Fruit fly (Drosophila melanogaster) whole organism, embryonic: ENCODE data around the gene Ntf-2.

Source experiments
- Adf1 ChIP-seq: fragments of 200-800 bp; sonication (Bioruptor generic); IDR thresholded peaks from 2 replicates; pipeline ENCODE4 v1.3.6; 2022; ENCODE audit warnings: missing biosample characterization, missing genetic modification characterization
- CG10366 ChIP-seq: fragments of 200-800 bp; sonication (Bioruptor generic); IDR thresholded peaks from 2 replicates; pipeline ENCODE4 v1.3.6; 2022; ENCODE audit warnings: missing biosample characterization, missing genetic modification characterization
- CG10431 ChIP-seq: fragments of 200-800 bp; sonication (Bioruptor generic); optimal IDR thresholded peaks from 3 replicates; lab custom pipeline; 2018; ENCODE audit warnings: missing biosample characterization, mild to moderate bottlenecking, missing genetic modification characterization
- CG10979 ChIP-seq: fragments of 200-800 bp; sonication (Bioruptor generic); optimal IDR thresholded peaks from 2 replicates; lab custom pipeline; 2018; ENCODE audit warnings: missing biosample characterization, mild to moderate bottlenecking, missing genetic modification characterization, moderate library complexity
- CG11723 ChIP-seq: fragments of 200-800 bp; sonication (Bioruptor generic); optimal IDR thresholded peaks from 2 replicates; lab custom pipeline; 2017; ENCODE audit warnings: missing biosample characterization, mild to moderate bottlenecking, missing genetic modification characterization
- CG15601 ChIP-seq: fragments of 200-800 bp; sonication (Bioruptor generic); optimal IDR thresholded peaks from 3 replicates; lab custom pipeline; 2019; ENCODE audit warnings: missing biosample characterization, mild to moderate bottlenecking, missing genetic modification characterization, moderate library complexity
- CG17328 ChIP-seq: fragments of 200-800 bp; sonication (Bioruptor generic); IDR thresholded peaks from 2 replicates; pipeline ENCODE4 v1.3.6; 2022; ENCODE audit warnings: missing biosample characterization, missing genetic modification characterization
- CG17385 ChIP-seq: fragments of 200-800 bp; sonication (Bioruptor generic); optimal IDR thresholded peaks from 3 replicates; lab custom pipeline; 2018; ENCODE audit warnings: missing biosample characterization, mild to moderate bottlenecking, missing genetic modification characterization
- CG31224 ChIP-seq: fragments of 200-800 bp; sonication (Bioruptor generic); IDR thresholded peaks from 2 replicates; pipeline ENCODE4 v1.3.6; 2022; ENCODE audit warnings: missing biosample characterization, missing genetic modification characterization
- CG31365 ChIP-seq: fragments of 200-800 bp; sonication (Bioruptor generic); optimal IDR thresholded peaks from 2 replicates; lab custom pipeline; 2018; ENCODE audit warnings: missing biosample characterization, mild to moderate bottlenecking, missing genetic modification characterization
- CG32532 ChIP-seq: fragments of 200-800 bp; sonication (Bioruptor generic); IDR thresholded peaks from 2 replicates; pipeline ENCODE4 v1.3.6; 2022; ENCODE audit warnings: missing biosample characterization, missing genetic modification characterization
- CG32772 ChIP-seq: fragments of 200-800 bp; sonication (Bioruptor generic); IDR thresholded peaks from 2 replicates; pipeline ENCODE4 v1.3.6; 2022; ENCODE audit warnings: missing biosample characterization, missing genetic modification characterization
- CG3407 ChIP-seq: fragments of 200-800 bp; sonication (Bioruptor generic); optimal IDR thresholded peaks from 2 replicates; lab custom pipeline; 2018; ENCODE audit warnings: missing biosample characterization, mild to moderate bottlenecking, missing genetic modification characterization
- CG3847 ChIP-seq: fragments of 200-800 bp; sonication (Bioruptor generic); IDR thresholded peaks from 2 replicates; pipeline ENCODE4 v1.3.6; 2022; ENCODE audit warnings: missing biosample characterization, missing genetic modification characterization
- CG43689 ChIP-seq: fragments of 200-800 bp; sonication (Bioruptor generic); IDR thresholded peaks from 2 replicates; pipeline ENCODE4 v1.3.6; 2022; ENCODE audit warnings: missing biosample characterization, missing genetic modification characterization
- CG4404 ChIP-seq: fragments of 200-800 bp; sonication (Bioruptor generic); IDR thresholded peaks from 2 replicates; pipeline ENCODE4 v1.3.6; 2022; ENCODE audit warnings: missing biosample characterization, missing genetic modification characterization
- CG7556 ChIP-seq: fragments of 200-800 bp; sonication (Bioruptor generic); optimal IDR thresholded peaks from 2 replicates; lab custom pipeline; 2017; ENCODE audit warnings: missing biosample characterization, mild to moderate bottlenecking, missing genetic modification characterization
- CG9817 ChIP-seq: fragments of 200-800 bp; sonication (Bioruptor generic); optimal IDR thresholded peaks from 2 replicates; lab custom pipeline; 2018; ENCODE audit warnings: missing biosample characterization, mild to moderate bottlenecking, missing genetic modification characterization, moderate library complexity
- Drgx ChIP-seq: fragments of 200-800 bp; sonication (Bioruptor generic); IDR thresholded peaks from 2 replicates; pipeline ENCODE4 v1.3.6; 2022; ENCODE audit warnings: missing biosample characterization, missing genetic modification characterization
- E2f1 ChIP-seq: fragments of 200-800 bp; sonication (Bioruptor generic); IDR thresholded peaks from 2 replicates; pipeline ENCODE4 v1.3.6; 2022; ENCODE audit warnings: missing biosample characterization, missing genetic modification characterization
- Med ChIP-seq: fragments of 200-800 bp; sonication (Bioruptor generic); peaks from one replicate; lab custom pipeline; 2016; ENCODE audit warnings: missing biosample characterization, missing genetic modification characterization, mild to moderate bottlenecking, inconsistent platforms, moderate library complexity
- Meics ChIP-seq: fragments of 200-800 bp; sonication (Bioruptor generic); optimal IDR thresholded peaks from 2 replicates; lab custom pipeline; 2017; ENCODE audit warnings: missing biosample characterization, mild to moderate bottlenecking, missing genetic modification characterization
- NFAT ChIP-seq: fragments of 200-800 bp; sonication (Bioruptor generic); IDR thresholded peaks from 2 replicates; pipeline ENCODE4 v1.3.6; 2022; ENCODE audit warnings: missing biosample characterization, missing genetic modification characterization
- NK7.1 ChIP-seq: fragments of 200-800 bp; sonication (Bioruptor generic); optimal IDR thresholded peaks from 3 replicates; lab custom pipeline; 2016; ENCODE audit warnings: missing biosample characterization, missing genetic modification characterization
- Scr ChIP-seq: fragments of 200-800 bp; sonication (Bioruptor generic); IDR thresholded peaks from 2 replicates; pipeline ENCODE4 v1.3.6; 2022; ENCODE audit warnings: missing biosample characterization, missing genetic modification characterization; ENCODE audit not compliant: partially characterized antibody
- Ssrp ChIP-seq: fragments of 200-800 bp; sonication (Bioruptor generic); optimal IDR thresholded peaks from 2 replicates; lab custom pipeline; 2018; ENCODE audit warnings: missing biosample characterization, mild to moderate bottlenecking, missing genetic modification characterization, moderate library complexity
- TFAM ChIP-seq: fragments of 200-800 bp; sonication (Bioruptor generic); optimal IDR thresholded peaks from 2 replicates; lab custom pipeline; 2017; ENCODE audit warnings: missing biosample characterization, missing genetic modification characterization, inconsistent platforms
- Tbp ChIP-seq: fragments of >200 bp; optimal IDR thresholded peaks from 2 replicates; lab custom pipeline; 2018; ENCODE audit warnings: missing biosample characterization, missing genetic modification characterization
- ab ChIP-seq: fragments of 200-800 bp; sonication (Bioruptor generic); optimal IDR thresholded peaks from 2 replicates; lab custom pipeline; 2016; ENCODE audit warnings: missing biosample characterization, missing genetic modification characterization
- abd-A ChIP-seq: fragments of 200-800 bp; sonication (Bioruptor generic); optimal IDR thresholded peaks from 3 replicates; lab custom pipeline; 2019; ENCODE audit warnings: missing biosample characterization, mild to moderate bottlenecking, missing genetic modification characterization, moderate library complexity
- bsh ChIP-seq, 2 experiments: fragments of 200-800 bp; sonication (Bioruptor generic); optimal IDR thresholded peaks; 2 replicates each; lab custom pipeline; 2017 to 2018; ENCODE audit warnings: mild to moderate bottlenecking in 2 of 2, missing biosample characterization in 2 of 2, missing genetic modification characterization in 2 of 2, moderate library complexity in 1 of 2
- btn ChIP-seq: fragments of 200-800 bp; sonication (Bioruptor generic); optimal IDR thresholded peaks from 2 replicates; lab custom pipeline; 2016; ENCODE audit warnings: missing biosample characterization, missing genetic modification characterization
- cg ChIP-seq: fragments of 200-800 bp; sonication (Bioruptor generic); optimal IDR thresholded peaks from 3 replicates; lab custom pipeline; 2019; ENCODE audit warnings: missing biosample characterization, mild to moderate bottlenecking, missing genetic modification characterization, moderate library complexity
- ci ChIP-seq: fragments of 200-800 bp; sonication (Bioruptor generic); IDR thresholded peaks from 3 replicates; pipeline ENCODE4 v1.3.6; 2022; ENCODE audit warnings: missing biosample characterization, missing genetic modification characterization
- dati ChIP-seq: fragments of 200-800 bp; sonication (Bioruptor generic); IDR thresholded peaks from 2 replicates; pipeline ENCODE4 v1.3.6; 2022; ENCODE audit warnings: missing biosample characterization, missing genetic modification characterization
- esg ChIP-seq: fragments of 200-800 bp; sonication (Bioruptor generic); conservative IDR thresholded peaks from 2 replicates; pipeline ENCODE4 v1.3.6; 2022; ENCODE audit warnings: missing biosample characterization, missing genetic modification characterization
- eve ChIP-seq, 2 experiments: fragments of >200 bp; optimal IDR thresholded peaks; 2 replicates each; lab custom pipeline; 2017; ENCODE audit warnings: missing biosample characterization in 2 of 2, missing genetic modification characterization in 2 of 2
- ewg ChIP-seq: fragments of 200-800 bp; sonication (Bioruptor generic); optimal IDR thresholded peaks from 3 replicates; lab custom pipeline; 2017; ENCODE audit warnings: mild to moderate bottlenecking, missing biosample characterization, missing genetic modification reagents, missing genetic modification characterization
- gem ChIP-seq: fragments of 200-800 bp; sonication (Bioruptor generic); optimal IDR thresholded peaks from 2 replicates; lab custom pipeline; 2019; ENCODE audit warnings: missing biosample characterization, mild to moderate bottlenecking, missing genetic modification characterization, moderate library complexity
- grn ChIP-seq: fragments of 200-800 bp; sonication (Bioruptor generic); optimal IDR thresholded peaks from 3 replicates; lab custom pipeline; 2017; ENCODE audit warnings: missing biosample characterization, missing genetic modification characterization
- nerfin-2 ChIP-seq: fragments of 200-800 bp; sonication (Bioruptor generic); IDR thresholded peaks from 2 replicates; pipeline ENCODE4 v1.3.6; 2022; ENCODE audit warnings: missing biosample characterization, missing genetic modification characterization; ENCODE audit not compliant: partially characterized antibody
- phol ChIP-seq: fragments of 200-800 bp; sonication (Bioruptor generic); optimal IDR thresholded peaks from 3 replicates; lab custom pipeline; 2018; ENCODE audit warnings: missing biosample characterization, mild to moderate bottlenecking, missing genetic modification characterization, moderate library complexity
- sc ChIP-seq, 3 experiments: fragments of >200 bp in 2 of 3; fragments of 200-800 bp in 1 of 3; sonication (Bioruptor generic) in 1 of 3; optimal IDR thresholded peaks; 2 replicates in 2 of 3; 3 replicates in 1 of 3; lab custom pipeline; 2017; ENCODE audit warnings: mild to moderate bottlenecking in 1 of 3, missing biosample characterization in 1 of 3, missing genetic modification characterization in 1 of 3, missing genetic modification reagents in 1 of 3
- sd ChIP-seq: fragments of 200-800 bp; sonication (Bioruptor generic); optimal IDR thresholded peaks from 3 replicates; lab custom pipeline; 2018; ENCODE audit warnings: missing biosample characterization, mild to moderate bottlenecking, missing genetic modification characterization, moderate library complexity
- sob ChIP-seq: fragments of 200-800 bp; sonication (Bioruptor generic); IDR thresholded peaks from 2 replicates; pipeline ENCODE4 v1.3.6; 2022; ENCODE audit warnings: missing biosample characterization, missing genetic modification characterization
- sr ChIP-seq: fragments of 200-800 bp; sonication (Bioruptor generic); IDR thresholded peaks from 3 replicates; pipeline ENCODE4 v1.3.6; 2022; ENCODE audit warnings: missing biosample characterization, missing genetic modification characterization
- tin ChIP-seq: fragments of 200-800 bp; sonication (Bioruptor generic); optimal IDR thresholded peaks from 3 replicates; lab custom pipeline; 2016; ENCODE audit warnings: missing biosample characterization, missing genetic modification characterization
- tll ChIP-seq, 2 experiments: fragments of 200-800 bp in 1 of 2; fragments of >200 bp in 1 of 2; sonication (Bioruptor generic) in 1 of 2; optimal IDR thresholded peaks; 2 replicates each; lab custom pipeline; 2017 to 2019; ENCODE audit warnings: missing biosample characterization in 2 of 2, missing genetic modification characterization in 2 of 2, mild to moderate bottlenecking in 1 of 2, moderate library complexity in 1 of 2
- vvl ChIP-seq: fragments of 200-800 bp; sonication (Bioruptor generic); IDR thresholded peaks from 2 replicates; pipeline ENCODE4 v1.3.6; 2022; ENCODE audit warnings: missing biosample characterization, missing genetic modification characterization

Gene Ntf-2

dm6 chrX:21053099-21053715, 17.9 kb downstream of the Ntf-2 start (continued):
- TF ChIP-seq ci (peak; percentile 93), Med (peak; percentile 97), CG10431 (GFP tag; lab: Kevin White, UChicago) (peak; percentile 80), CG10979 (peak; percentile 48), CG43689 (peak; percentile 30; the same call in 1 of the 2 replicates), nerfin-2 (GFP tag; lab: Robert Waterston, UW) (peak; percentile 56), CG11723 (peak; percentile 76), tll (GFP tag; optimal IDR thresholded peaks at IDR 0.05; lab: Kevin White, UChicago) (no peak), CG31224 (GFP tag; lab: Robert Waterston, UW) (peak; percentile 37; the same call in 1 of the 2 replicates), tin (peak; percentile 59), TFAM (GFP tag; lab: Kevin White, UChicago) (peak; percentile 13), NFAT (GFP tag; lab: Robert Waterston, UW) (peak; percentile 85), CG3847 (GFP tag; lab: Robert Waterston, UW) (peak; percentile 67), vvl (GFP tag; lab: Robert Waterston, UW) (peak; percentile 86), Meics (GFP tag; lab: Kevin White, UChicago) (peak; percentile 86), CG10366 (GFP tag; lab: Robert Waterston, UW) (peak; percentile 46), sc (optimal IDR thresholded peaks at IDR 0.05; lab: Kevin White, UChicago) (no peak), sc (GFP tag; optimal IDR thresholded peaks at IDR 0.05; lab: Kevin White, UChicago) (peak; percentile 18), eve (GFP tag; optimal IDR thresholded peaks at IDR 0.05; lab: Kevin White, UChicago) (no peak), CG9817 (peak; percentile 69), sd (tag; lab: Kevin White, UChicago) (peak; percentile 43), gem (tag; lab: Kevin White, UChicago) (peak; percentile 53), Ssrp (tag; lab: Kevin White, UChicago) (peak; percentile 1), sob (peak; percentile 75), bsh (GFP tag; optimal IDR thresholded peaks at IDR 0.05; lab: Kevin White, UChicago) (peak; percentile 50 to 64), esg (GFP tag; lab: Robert Waterston, UW) (no peak), CG3407 (peak; percentile 44), ab (peak; percentile 43), CG4404 (GFP tag; lab: Robert Waterston, UW) (0 out of 2 replicates have a peak, but pooled peaks have one; percentile 17), CG7556 (peak; percentile 23), sr (GFP tag; lab: Robert Waterston, UW) (peak; percentile 81; the same call in 2 of the 3 replicates), Tbp (GFP tag; lab: Kevin White, UChicago) (no peak), CG31365 (tag; lab: Kevin White, UChicago) (peak; percentile 79), E2f1 (peak; percentile 61), NK7.1 (peak; percentile 54), dati (GFP tag; lab: Robert Waterston, UW) (peak; percentile 63), Scr (peak; percentile 81), ewg (GFP tag; lab: Kevin White, UChicago) (peak; percentile 59), CG17328 (GFP tag; lab: Robert Waterston, UW) (peak; percentile 78), CG32772 (peak; percentile 36; the same call in 1 of the 2 replicates), CG17385 (GFP tag; lab: Kevin White, UChicago) (peak; percentile 94), abd-A (peak; percentile 5), CG32532 (GFP tag; lab: Robert Waterston, UW) (peak; percentile 84), CG15601 (peak; percentile 56), phol (tag; lab: Kevin White, UChicago) (peak; percentile 66), Drgx (GFP tag; lab: Robert Waterston, UW) (peak; percentile 49; the same call in 1 of the 2 replicates), grn (GFP tag; lab: Kevin White, UChicago) (peak; percentile 17), cg (GFP tag; lab: Kevin White, UChicago) (no peak), Adf1 (GFP tag; lab: Robert Waterston, UW) (peak; percentile 44), btn (GFP tag; lab: Kevin White, UChicago) (peak; percentile 60)
